Worm (Caenorhabditis elegans) whole organism, young adult: Measurements from ENCODE around the gene citk-1.
A peak's percentile ranks its signal among the peaks of the same experiment; 100 is the strongest.

Experiments used
- B0261.1 ChIP-seq: sonication (generic microtip); optimal IDR thresholded peaks from 2 replicates; lab custom pipeline; 2016; ENCODE audit warnings: mild to moderate bottlenecking, missing genetic modification characterization, moderate library complexity, missing compliant biosample characterization
- B0336.3 ChIP-seq: fragments of 200-800 bp; sonication (Bioruptor generic); IDR thresholded peaks from 2 replicates; pipeline ENCODE4 v1.3.6; 2022; ENCODE audit warnings: missing genetic modification characterization, missing compliant biosample characterization
- C06A6.2 ChIP-seq: fragments of 200-800 bp; sonication (Bioruptor generic); conservative IDR thresholded peaks from 2 replicates; pipeline ENCODE4 v1.3.6; 2022; ENCODE audit warnings: missing genetic modification characterization, missing compliant biosample characterization
- F39B2.1 ChIP-seq: fragments of 200-800 bp; sonication (Bioruptor generic); IDR thresholded peaks from 2 replicates; pipeline ENCODE4 v1.3.6; 2022; ENCODE audit warnings: missing genetic modification reagents, missing genetic modification characterization, missing compliant biosample characterization
- F52B5.7 ChIP-seq: sonication (generic microtip); optimal IDR thresholded peaks from 2 replicates; lab custom pipeline; 2016; ENCODE audit warnings: mild to moderate bottlenecking, missing genetic modification characterization, missing compliant biosample characterization
- F55B11.4 ChIP-seq: sonication (generic microtip); optimal IDR thresholded peaks from 2 replicates; lab custom pipeline; 2016; ENCODE audit warnings: missing compliant biosample characterization, missing genetic modification characterization, borderline replicate concordance; ENCODE audit not compliant: insufficient read depth
- T26A5.8 ChIP-seq: sonication (generic microtip); optimal IDR thresholded peaks from 2 replicates; lab custom pipeline; 2016; ENCODE audit warnings: missing genetic modification characterization, missing compliant biosample characterization
- Y67H2A.10 ChIP-seq: fragments of 200-800 bp; sonication (Bioruptor generic); conservative IDR thresholded peaks from 2 replicates; pipeline ENCODE4 v1.3.6; 2022; ENCODE audit warnings: missing genetic modification reagents, missing genetic modification characterization, missing compliant biosample characterization
- Y79H2A.3 ChIP-seq: fragments of 200-800 bp; sonication (Bioruptor generic); conservative IDR thresholded peaks from 2 replicates; pipeline ENCODE4 v1.3.6; 2022; ENCODE audit warnings: missing genetic modification reagents, missing genetic modification characterization, missing compliant biosample characterization
- athp-1 ChIP-seq: sonication (generic microtip); optimal IDR thresholded peaks from 2 replicates; lab custom pipeline; 2017; ENCODE audit warnings: mild to moderate bottlenecking, missing genetic modification characterization, missing compliant biosample characterization
- attf-5 ChIP-seq: fragments of 200-800 bp; sonication (Bioruptor generic); optimal IDR thresholded peaks from 2 replicates; lab custom pipeline; 2018; ENCODE audit warnings: mild to moderate bottlenecking, missing genetic modification characterization, missing compliant biosample characterization
- bed-2 ChIP-seq: fragments of 200-800 bp; sonication (Bioruptor generic); IDR thresholded peaks from 2 replicates; pipeline ENCODE4 v1.3.6; 2022; ENCODE audit warnings: missing genetic modification reagents, missing genetic modification characterization, missing compliant biosample characterization
- cebp-1 ChIP-seq, 2 experiments: fragments of 200-800 bp in 1 of 2; sonication (Bioruptor generic) in 1 of 2; sonication (generic microtip) in 1 of 2; IDR thresholded peaks in 1 of 2; optimal IDR thresholded peaks in 1 of 2; 2 replicates each; pipeline versions ENCODE4 v1.3.6 to Lab custom; 2017 to 2022; ENCODE audit warnings: missing compliant biosample characterization in 2 of 2, missing genetic modification characterization in 2 of 2, mild to moderate bottlenecking in 1 of 2, missing genetic modification reagents in 1 of 2, moderate library complexity in 1 of 2
- ceh-27 ChIP-seq: fragments of 200-800 bp; sonication (Bioruptor generic); optimal IDR thresholded peaks from 2 replicates; lab custom pipeline; 2018; ENCODE audit warnings: mild to moderate bottlenecking, missing genetic modification characterization, moderate library complexity, missing compliant biosample characterization
- ceh-58 ChIP-seq: fragments of 200-800 bp; sonication (Bioruptor generic); IDR thresholded peaks from 2 replicates; pipeline ENCODE4 v1.3.6; 2022; ENCODE audit warnings: missing genetic modification characterization, missing compliant biosample characterization
- ceh-91 ChIP-seq: fragments of 200-800 bp; sonication (Bioruptor generic); IDR thresholded peaks from 2 replicates; pipeline ENCODE4 v1.3.6; 2022; ENCODE audit warnings: missing genetic modification reagents, missing genetic modification characterization, missing compliant biosample characterization
- dpl-1 ChIP-seq: fragments of 150-350 bp; optimal IDR thresholded peaks from 2 replicates; lab custom pipeline; 2014; ENCODE audit warnings: missing biosample characterization, missing genetic modification reagents, missing genetic modification characterization
- efl-1 ChIP-seq: fragments of 150-350 bp; optimal IDR thresholded peaks from 2 replicates; lab custom pipeline; 2014; ENCODE audit warnings: missing biosample characterization, missing genetic modification reagents, missing genetic modification characterization
- egrh-3 ChIP-seq: fragments of 200-800 bp; sonication (Bioruptor generic); IDR thresholded peaks from 2 replicates; pipeline ENCODE4 v1.3.6; 2022; ENCODE audit warnings: missing genetic modification reagents, missing genetic modification characterization, missing compliant biosample characterization
- gei-17 ChIP-seq: fragments of 200-800 bp; sonication (Bioruptor generic); optimal IDR thresholded peaks from 2 replicates; lab custom pipeline; 2018; ENCODE audit warnings: mild to moderate bottlenecking, missing genetic modification characterization, missing compliant biosample characterization
- hsf-1 ChIP-seq: fragments of 200-800 bp; sonication (Bioruptor generic); IDR thresholded peaks from 2 replicates; pipeline ENCODE4 v1.3.6; 2022; ENCODE audit warnings: missing genetic modification reagents, missing genetic modification characterization, missing compliant biosample characterization
- let-526 ChIP-seq: fragments of 200-800 bp; sonication (Bioruptor generic); IDR thresholded peaks from 2 replicates; pipeline ENCODE4 v1.3.6; 2022; ENCODE audit warnings: missing genetic modification reagents, missing genetic modification characterization, missing compliant biosample characterization
- let-607 ChIP-seq, 2 experiments: fragments of 200-800 bp in 1 of 2; sonication (Bioruptor generic) in 1 of 2; sonication (generic microtip) in 1 of 2; optimal IDR thresholded peaks; 2 replicates each; lab custom pipeline; 2016 to 2018; ENCODE audit warnings: mild to moderate bottlenecking in 2 of 2, missing compliant biosample characterization in 2 of 2, missing genetic modification characterization in 2 of 2, moderate library complexity in 2 of 2, missing genotype in 1 of 2
- lin-35 ChIP-seq, 3 experiments: fragments of 150-350 bp in 2 of 3; sonication (generic microtip) in 1 of 3; optimal IDR thresholded peaks; 2 replicates each; lab custom pipeline; 2014 to 2018; ENCODE audit warnings: missing biosample characterization in 3 of 3, missing genetic modification characterization in 3 of 3, missing genetic modification reagents in 3 of 3
- lin-40 ChIP-seq: sonication (generic microtip); optimal IDR thresholded peaks from 2 replicates; lab custom pipeline; 2016; ENCODE audit warnings: missing genetic modification characterization, mild to moderate bottlenecking, missing compliant biosample characterization, missing genotype, missing genetic modification reagents
- lin-54 ChIP-seq: fragments of 200-800 bp; sonication (Bioruptor generic); optimal IDR thresholded peaks from 2 replicates; lab custom pipeline; 2018; ENCODE audit warnings: mild to moderate bottlenecking, missing genetic modification characterization, missing compliant biosample characterization
- lsl-1 ChIP-seq: fragments of 200-800 bp; sonication (Bioruptor generic); optimal IDR thresholded peaks from 2 replicates; lab custom pipeline; 2018; ENCODE audit warnings: mild to moderate bottlenecking, missing genetic modification characterization, moderate library complexity, missing compliant biosample characterization
- madf-10 ChIP-seq: sonication (generic microtip); optimal IDR thresholded peaks from 2 replicates; lab custom pipeline; 2016; ENCODE audit warnings: mild to moderate bottlenecking, missing genetic modification characterization, missing compliant biosample characterization
- madf-3 ChIP-seq: fragments of 200-800 bp; sonication (Bioruptor generic); IDR thresholded peaks from 2 replicates; pipeline ENCODE4 v1.3.6; 2022; ENCODE audit warnings: missing genetic modification reagents, missing genetic modification characterization, missing compliant biosample characterization
- mxl-1 ChIP-seq: sonication (generic microtip); optimal IDR thresholded peaks from 2 replicates; lab custom pipeline; 2016; ENCODE audit warnings: missing genetic modification characterization, missing compliant biosample characterization
- nfyb-1 ChIP-seq: fragments of 200-800 bp; sonication (Bioruptor generic); IDR thresholded peaks from 2 replicates; pipeline ENCODE4 v1.3.6; 2022; ENCODE audit warnings: missing genetic modification reagents, missing genetic modification characterization, missing compliant biosample characterization
- nhr-90 ChIP-seq: sonication (generic microtip); optimal IDR thresholded peaks from 2 replicates; lab custom pipeline; 2016; ENCODE audit warnings: missing genotype, mild to moderate bottlenecking, missing genetic modification characterization, missing compliant biosample characterization
- rcor-1 ChIP-seq: fragments of 200-800 bp; sonication (Bioruptor generic); IDR thresholded peaks from 2 replicates; pipeline ENCODE4 v1.3.6; 2022; ENCODE audit warnings: missing genetic modification reagents, missing genetic modification characterization, missing compliant biosample characterization
- repo-1 ChIP-seq: sonication (generic microtip); optimal IDR thresholded peaks from 2 replicates; lab custom pipeline; 2017; ENCODE audit warnings: mild to moderate bottlenecking, missing genetic modification characterization, missing compliant biosample characterization
- sea-2 ChIP-seq: fragments of 200-800 bp; sonication (Bioruptor generic); IDR thresholded peaks from 2 replicates; pipeline ENCODE4 v1.3.6; 2022; ENCODE audit warnings: missing genetic modification characterization, missing compliant biosample characterization
- snpc-3.4 ChIP-seq: sonication (generic microtip); optimal IDR thresholded peaks from 2 replicates; lab custom pipeline; 2017; ENCODE audit warnings: missing genetic modification characterization, mild to moderate bottlenecking, missing compliant biosample characterization, antibody characterized with exemption, moderate library complexity, missing genotype, missing genetic modification reagents
- unc-62 ChIP-seq: fragments of 150-350 bp; optimal IDR thresholded peaks from 2 replicates; lab custom pipeline; 2014; ENCODE audit warnings: missing biosample characterization, missing genetic modification reagents, missing genetic modification characterization
- zfh-2 ChIP-seq: fragments of 200-800 bp; sonication (Bioruptor generic); conservative IDR thresholded peaks from 2 replicates; pipeline ENCODE4 v1.3.6; 2022; ENCODE audit warnings: missing genetic modification reagents, missing genetic modification characterization, missing compliant biosample characterization
- ztf-18 ChIP-seq: sonication (generic microtip); optimal IDR thresholded peaks from 2 replicates; lab custom pipeline; 2016; ENCODE audit warnings: missing genotype, mild to moderate bottlenecking, missing genetic modification characterization, missing compliant biosample characterization

Gene citk-1

DNA sequence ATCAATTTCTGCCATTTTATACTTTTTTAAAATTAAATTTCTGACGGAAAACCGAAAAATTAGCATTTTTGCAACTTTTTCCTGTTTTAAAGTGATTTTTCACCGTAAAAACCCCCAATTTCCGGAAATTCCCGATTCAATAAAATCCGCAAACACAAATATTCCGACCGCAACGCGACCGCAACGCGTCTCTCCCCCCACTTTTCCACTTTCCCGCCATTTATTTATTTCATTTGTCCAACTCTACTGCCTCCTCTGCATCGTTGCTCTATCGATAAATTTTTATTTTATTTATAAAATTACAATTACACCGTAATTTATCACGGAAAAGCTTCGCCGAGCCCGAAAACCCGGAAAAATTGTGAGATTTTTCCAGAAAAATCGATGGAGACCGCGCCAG is 20.4 kb upstream of the citk-1 start, which contains the start of gene mcd-1 (continued):
- TF ChIP-seq lin-54 (GFP tag; lab: Kevin White, UChicago) (peak; percentile 53), cebp-1 (GFP tag; IDR thresholded peaks at IDR 0.05; lab: Robert Waterston, UW) (no peak), cebp-1 (tag; optimal IDR thresholded peaks at IDR 0.05; lab: Kevin White, UChicago) (peak; percentile 58), lin-40 (peak; percentile 16), ceh-27 (GFP tag; lab: Kevin White, UChicago) (peak; percentile 2), madf-3 (GFP tag; lab: Robert Waterston, UW) (peak; percentile 98), T26A5.8 (tag; lab: Kevin White, UChicago) (no peak), B0336.3 (no peak), efl-1 (GFP tag; lab: Kevin White, UChicago) (peak; percentile 75), nhr-90 (tag; lab: Kevin White, UChicago) (no peak), rcor-1 (peak; percentile 38; the same call in 1 of the 2 replicates), lsl-1 (peak; percentile 54), lin-35 (GFP tag; optimal IDR thresholded peaks at IDR 0.05; lab: Kevin White, UChicago) (peak in 1 of 3 experiments; percentile 71), unc-62 (GFP tag; lab: Kevin White, UChicago) (no peak), F39B2.1 (GFP tag; lab: Robert Waterston, UW) (no peak)

DNA sequence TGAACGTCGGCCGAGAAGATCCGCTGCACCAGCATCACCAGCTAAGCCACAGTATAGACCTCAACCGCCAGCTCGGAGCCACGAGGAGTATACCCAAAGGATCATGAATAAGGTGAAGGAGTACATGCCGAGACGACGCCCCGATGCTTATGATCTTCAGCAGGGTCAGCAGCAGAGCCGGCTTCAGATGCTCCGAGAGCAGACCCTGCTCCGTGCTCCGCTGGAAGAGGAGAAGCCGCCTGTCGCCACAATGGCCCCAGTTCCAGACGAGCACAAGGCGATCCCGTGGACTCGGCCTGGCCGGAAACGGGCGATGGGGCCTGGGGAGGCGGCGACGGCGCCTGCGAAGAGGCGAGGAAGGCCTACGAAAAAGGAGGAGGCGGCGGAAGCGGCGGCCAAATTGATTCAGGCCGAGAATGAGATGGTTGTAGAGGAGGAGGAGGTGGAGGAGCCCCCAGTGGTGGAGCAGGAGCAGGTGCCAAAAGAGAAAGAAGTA is 12.4 kb upstream of the citk-1 start:
- TF ChIP-seq Y67H2A.10 (GFP tag; lab: Robert Waterston, UW) (no peak), Y79H2A.3 (GFP tag; lab: Robert Waterston, UW) (no peak), athp-1 (tag; lab: Kevin White, UChicago) (no peak), zfh-2 (GFP tag; lab: Robert Waterston, UW) (peak; percentile 87), ceh-58 (GFP tag; lab: Robert Waterston, UW) (no peak), nfyb-1 (0 out of 2 replicates have a peak, but pooled peaks have one; percentile 27), mxl-1 (no peak), attf-5 (GFP tag; lab: Kevin White, UChicago) (no peak), let-607 (tag; optimal IDR thresholded peaks at IDR 0.05; lab: Kevin White, UChicago) (no peak), bed-2 (GFP tag; lab: Robert Waterston, UW) (no peak), repo-1 (tag; lab: Kevin White, UChicago) (no peak), snpc-3.4 (no peak), nhr-90 (tag; lab: Kevin White, UChicago) (no peak), gei-17 (GFP tag; lab: Kevin White, UChicago) (no peak), sea-2 (GFP tag; lab: Robert Waterston, UW) (no peak), madf-10 (tag; lab: Kevin White, UChicago) (no peak), F55B11.4 (tag; lab: Kevin White, UChicago) (no peak), ceh-91 (GFP tag; lab: Robert Waterston, UW) (no peak), F52B5.7 (tag; lab: Kevin White, UChicago) (no peak), T26A5.8 (tag; lab: Kevin White, UChicago) (no peak), dpl-1 (GFP tag; lab: Kevin White, UChicago) (no peak), hsf-1 (no peak), B0261.1 (tag; lab: Kevin White, UChicago) (no peak), ztf-18 (no peak), let-526 (GFP tag; lab: Robert Waterston, UW) (no peak), egrh-3 (peak; percentile 96), C06A6.2 (GFP tag; lab: Robert Waterston, UW) (no peak)
